Worm (Caenorhabditis elegans) whole organism, early embryonic: ENCODE measurements around the gene col-176.

Experiments
- B0310.2 ChIP-seq: sonication (generic microtip); optimal IDR thresholded peaks from 2 replicates; lab custom pipeline; 2016; ENCODE audit warnings: mild to moderate bottlenecking, missing genetic modification characterization, missing compliant biosample characterization
- F13C5.2 ChIP-seq: sonication (generic microtip); optimal IDR thresholded peaks from 2 replicates; lab custom pipeline; 2017; ENCODE audit warnings: mild to moderate bottlenecking, missing genetic modification characterization, inconsistent platforms, missing compliant biosample characterization
- ama-1 ChIP-seq: fragments of 150-350 bp; optimal IDR thresholded peaks from 2 replicates; lab custom pipeline; 2014
- ceh-13 ChIP-seq: fragments of 200-800 bp; sonication (Bioruptor generic); optimal IDR thresholded peaks from 2 replicates; lab custom pipeline; 2018; ENCODE audit warnings: mild to moderate bottlenecking, missing genetic modification characterization, missing compliant biosample characterization
- ceh-36 ChIP-seq: sonication (generic microtip); optimal IDR thresholded peaks from 2 replicates; lab custom pipeline; 2016; ENCODE audit warnings: missing genetic modification characterization, inconsistent platforms, missing compliant biosample characterization
- ets-7 ChIP-seq: sonication (generic microtip); optimal IDR thresholded peaks from 2 replicates; lab custom pipeline; 2016; ENCODE audit warnings: missing genotype, missing genetic modification characterization, missing compliant biosample characterization
- hmbx-1 ChIP-seq: sonication (generic microtip); optimal IDR thresholded peaks from 2 replicates; lab custom pipeline; 2016; ENCODE audit warnings: mild to moderate bottlenecking, missing genetic modification characterization, missing compliant biosample characterization
- hmg-4 ChIP-seq: fragments of 200-800 bp; sonication (Bioruptor generic); optimal IDR thresholded peaks from 2 replicates; lab custom pipeline; 2018; ENCODE audit warnings: mild to moderate bottlenecking, missing genetic modification characterization, missing compliant biosample characterization
- hnd-1 ChIP-seq: sonication (generic microtip); optimal IDR thresholded peaks from 2 replicates; lab custom pipeline; 2016; ENCODE audit warnings: missing genetic modification characterization, missing compliant biosample characterization
- scrt-1 ChIP-seq: fragments of 200-800 bp; sonication (Bioruptor generic); IDR thresholded peaks from 2 replicates; pipeline ENCODE4 v1.3.6; 2022; ENCODE audit warnings: missing genetic modification characterization, missing compliant biosample characterization
- sea-1 ChIP-seq: fragments of 200-800 bp; sonication (Bioruptor generic); conservative IDR thresholded peaks from 2 replicates; pipeline ENCODE4 v1.3.6; 2022; ENCODE audit warnings: missing genetic modification characterization, missing compliant biosample characterization
- tbx-37 ChIP-seq: fragments of 200-800 bp; sonication (Bioruptor generic); conservative IDR thresholded peaks from 2 replicates; pipeline ENCODE4 v1.3.6; 2022; ENCODE audit warnings: missing genetic modification reagents, missing genetic modification characterization, missing compliant biosample characterization

ce11 chrX:10092864-10093263 lies 15.5 kb downstream of the col-176 start, which contains the start of gene flp-3:
- no peak for TF ChIP-seq sea-1
- TF ChIP-seq F13C5.2 (tag; lab: Kevin White, UChicago), result no peak
- no peak for TF ChIP-seq hmbx-1 (tag; lab: Kevin White, UChicago)
- TF ChIP-seq ceh-36 (tag; lab: Kevin White, UChicago), result no peak
- TF ChIP-seq hmg-4 (GFP tag; lab: Kevin White, UChicago), result no peak
- no peak for TF ChIP-seq B0310.2 (tag; lab: Kevin White, UChicago)
- no peak for TF ChIP-seq ama-1 (lab: Kevin White, UChicago)
- TF ChIP-seq hnd-1, result no peak
- no peak for TF ChIP-seq scrt-1 (GFP tag; lab: Robert Waterston, UW)
- no peak for TF ChIP-seq ets-7 (tag; lab: Kevin White, UChicago)
- no peak for TF ChIP-seq ceh-13
- TF ChIP-seq tbx-37, result no peak
